Worm (Caenorhabditis elegans) whole organism, young adult: ENCODE results near the gene vha-12.

ENCODE experiments used
- F10E7.11 ChIP-seq: sonication (generic microtip); optimal IDR thresholded peaks from 2 replicates; lab custom pipeline; 2017; ENCODE audit warnings: mild to moderate bottlenecking, missing genetic modification characterization, moderate library complexity, missing compliant biosample characterization
- Y53G8AR.9 ChIP-seq: fragments of 200-800 bp; sonication (Bioruptor generic); conservative IDR thresholded peaks from 2 replicates; pipeline ENCODE4 v1.3.6; 2022; ENCODE audit warnings: missing genetic modification reagents, missing genetic modification characterization, missing compliant biosample characterization
- ama-1 ChIP-seq, 3 experiments: fragments of 150-350 bp in 1 of 3; sonication (generic microtip) in 2 of 3; optimal IDR thresholded peaks; 2 replicates each; lab custom pipeline; 2014 to 2018; ENCODE audit warnings: missing biosample characterization in 2 of 3, missing genetic modification characterization in 2 of 3, missing genetic modification reagents in 2 of 3
- unc-62 ChIP-seq: fragments of 150-350 bp; optimal IDR thresholded peaks from 2 replicates; lab custom pipeline; 2014; ENCODE audit warnings: missing biosample characterization, missing genetic modification reagents, missing genetic modification characterization

ce11 chrX:4154784-4155183 lies 36.1 kb upstream of the vha-12 start:
- TF ChIP-seq unc-62 (GFP tag; lab: Kevin White, UChicago) = no peak
- TF ChIP-seq F10E7.11 (tag; lab: Kevin White, UChicago) = no peak
- no peak for TF ChIP-seq ama-1 (optimal IDR thresholded peaks at IDR 0.05; lab: Kevin White, UChicago)
- TF ChIP-seq ama-1 (GFP tag; optimal IDR thresholded peaks at IDR 0.05; lab: Kevin White, UChicago) = no peak
- no peak for TF ChIP-seq Y53G8AR.9
